Fruit fly (Drosophila melanogaster) whole organism, embryonic: ENCODE measurements around the gene Cp18.
A peak's percentile ranks its signal among the peaks of the same experiment; 100 is the strongest.

Source experiments
- ATbp ChIP-seq: fragments of 200-800 bp; sonication (Bioruptor generic); optimal IDR thresholded peaks from 2 replicates; lab custom pipeline; 2017; ENCODE audit warnings: missing biosample characterization, mild to moderate bottlenecking, missing genetic modification characterization, missing genetic modification reagents
- Ada2b ChIP-seq: fragments of 200-800 bp; sonication (Bioruptor generic); IDR thresholded peaks from 2 replicates; pipeline ENCODE4 v1.3.6; 2022; ENCODE audit warnings: missing biosample characterization, missing genetic modification characterization
- Atf3 ChIP-seq: fragments of 200-800 bp; sonication (Bioruptor generic); optimal IDR thresholded peaks from 3 replicates; lab custom pipeline; 2016; ENCODE audit warnings: missing biosample characterization, missing genetic modification characterization
- Bdp1 ChIP-seq: fragments of 200-800 bp; sonication (Bioruptor generic); optimal IDR thresholded peaks from 3 replicates; lab custom pipeline; 2016; ENCODE audit warnings: missing biosample characterization, missing genetic modification characterization
- Bgb ChIP-seq: fragments of 200-800 bp; sonication (Bioruptor generic); IDR thresholded peaks from 2 replicates; pipeline ENCODE4 v1.3.6; 2022; ENCODE audit warnings: missing biosample characterization, missing genetic modification characterization; ENCODE audit not compliant: partially characterized antibody
- CG10209 ChIP-seq: fragments of 200-800 bp; sonication (Bioruptor generic); optimal IDR thresholded peaks from 3 replicates; lab custom pipeline; 2017; ENCODE audit warnings: missing biosample characterization, mild to moderate bottlenecking, missing genetic modification characterization, missing genetic modification reagents
- CG10462 ChIP-seq: fragments of 200-800 bp; sonication (Bioruptor generic); optimal IDR thresholded peaks from 2 replicates; lab custom pipeline; 2016; ENCODE audit warnings: missing biosample characterization, missing genetic modification characterization
- CG10979 ChIP-seq: fragments of 200-800 bp; sonication (Bioruptor generic); optimal IDR thresholded peaks from 2 replicates; lab custom pipeline; 2018; ENCODE audit warnings: missing biosample characterization, mild to moderate bottlenecking, missing genetic modification characterization, moderate library complexity
- CG11456 ChIP-seq: fragments of 200-800 bp; sonication (Bioruptor generic); IDR thresholded peaks from 3 replicates; pipeline ENCODE4 v1.3.6; 2022; ENCODE audit warnings: missing biosample characterization, missing genetic modification characterization
- CG11560 ChIP-seq: fragments of 200-800 bp; sonication (Bioruptor generic); IDR thresholded peaks from 3 replicates; pipeline ENCODE4 v1.3.6; 2022; ENCODE audit warnings: missing biosample characterization, missing genetic modification characterization
- CG11723 ChIP-seq: fragments of 200-800 bp; sonication (Bioruptor generic); optimal IDR thresholded peaks from 2 replicates; lab custom pipeline; 2017; ENCODE audit warnings: missing biosample characterization, mild to moderate bottlenecking, missing genetic modification characterization
- CG12104 ChIP-seq: fragments of 200-800 bp; sonication (Bioruptor generic); optimal IDR thresholded peaks from 3 replicates; lab custom pipeline; 2016; ENCODE audit warnings: missing biosample characterization, missing genetic modification characterization
- CG12391 ChIP-seq: fragments of 200-800 bp; sonication (Bioruptor generic); optimal IDR thresholded peaks from 3 replicates; lab custom pipeline; 2018; ENCODE audit warnings: missing biosample characterization, mild to moderate bottlenecking, missing genetic modification characterization, moderate library complexity
- CG13123 ChIP-seq: fragments of 200-800 bp; sonication (Bioruptor generic); optimal IDR thresholded peaks from 2 replicates; lab custom pipeline; 2016; ENCODE audit warnings: missing biosample characterization, missing genetic modification characterization
- CG13296 ChIP-seq: fragments of 200-800 bp; sonication (Bioruptor generic); optimal IDR thresholded peaks from 3 replicates; lab custom pipeline; 2018; ENCODE audit warnings: missing biosample characterization, mild to moderate bottlenecking, missing genetic modification characterization
- CG13624 ChIP-seq: fragments of 200-800 bp; sonication (Bioruptor generic); optimal IDR thresholded peaks from 2 replicates; lab custom pipeline; 2016; ENCODE audit warnings: missing biosample characterization, missing genetic modification characterization
- CG13775 ChIP-seq: fragments of 200-800 bp; sonication (Bioruptor generic); optimal IDR thresholded peaks from 3 replicates; lab custom pipeline; 2017; ENCODE audit warnings: missing biosample characterization, mild to moderate bottlenecking, missing genetic modification characterization
- CG14860 ChIP-seq: fragments of 200-800 bp; sonication (Bioruptor generic); IDR thresholded peaks from 3 replicates; pipeline ENCODE4 v1.3.6; 2022; ENCODE audit warnings: missing biosample characterization, missing genetic modification characterization; ENCODE audit not compliant: partially characterized antibody
- CG15696 ChIP-seq: fragments of 200-800 bp; sonication (Bioruptor generic); optimal IDR thresholded peaks from 2 replicates; lab custom pipeline; 2019; ENCODE audit warnings: missing biosample characterization, mild to moderate bottlenecking, missing genetic modification characterization, moderate library complexity
- CG16815 ChIP-seq: fragments of 200-800 bp; sonication (Bioruptor generic); optimal IDR thresholded peaks from 3 replicates; lab custom pipeline; 2017; ENCODE audit warnings: missing biosample characterization, mild to moderate bottlenecking, missing genetic modification characterization
- CG18599 ChIP-seq: fragments of 200-800 bp; sonication (Bioruptor generic); optimal IDR thresholded peaks from 3 replicates; lab custom pipeline; 2017; ENCODE audit warnings: missing biosample characterization, missing genetic modification characterization, mild to moderate bottlenecking, moderate library complexity, missing genetic modification reagents
- CG18619 ChIP-seq: fragments of 200-800 bp; sonication (Bioruptor generic); optimal IDR thresholded peaks from 3 replicates; lab custom pipeline; 2017; ENCODE audit warnings: missing biosample characterization, mild to moderate bottlenecking, missing genetic modification characterization
- CG18764 ChIP-seq: fragments of 200-800 bp; sonication (Bioruptor generic); optimal IDR thresholded peaks from 3 replicates; lab custom pipeline; 2016; ENCODE audit warnings: missing biosample characterization, missing genetic modification characterization
- CG31441 ChIP-seq: fragments of 200-800 bp; sonication (Bioruptor generic); IDR thresholded peaks from 2 replicates; pipeline ENCODE4 v1.3.6; 2022; ENCODE audit warnings: missing biosample characterization, missing genetic modification characterization
- CG32767 ChIP-seq: fragments of 200-800 bp; sonication (Bioruptor generic); IDR thresholded peaks from 2 replicates; pipeline ENCODE4 v1.3.6; 2022; ENCODE audit warnings: missing biosample characterization, missing genetic modification characterization
- CG32772 ChIP-seq: fragments of 200-800 bp; sonication (Bioruptor generic); IDR thresholded peaks from 2 replicates; pipeline ENCODE4 v1.3.6; 2022; ENCODE audit warnings: missing biosample characterization, missing genetic modification characterization
- CG4282 ChIP-seq: fragments of 200-800 bp; sonication (Bioruptor generic); optimal IDR thresholded peaks from 2 replicates; lab custom pipeline; 2016; ENCODE audit warnings: missing biosample characterization, missing genetic modification characterization
- CG4820 ChIP-seq: fragments of 200-800 bp; sonication (Bioruptor generic); optimal IDR thresholded peaks from 3 replicates; lab custom pipeline; 2016; ENCODE audit warnings: missing biosample characterization, missing genetic modification characterization
- CG6689 ChIP-seq: fragments of 200-800 bp; sonication (Bioruptor generic); IDR thresholded peaks from 2 replicates; pipeline ENCODE4 v1.3.6; 2022; ENCODE audit warnings: missing biosample characterization, missing genetic modification characterization
- Dek ChIP-seq: fragments of 200-800 bp; sonication (Bioruptor generic); optimal IDR thresholded peaks from 3 replicates; lab custom pipeline; 2019; ENCODE audit warnings: missing biosample characterization, mild to moderate bottlenecking, missing genetic modification characterization, moderate library complexity
- Dref ChIP-seq: fragments of 200-800 bp; sonication (Bioruptor generic); IDR thresholded peaks from 2 replicates; pipeline ENCODE4 v1.3.6; 2022; ENCODE audit warnings: missing biosample characterization, missing genetic modification characterization
- Hand ChIP-seq: fragments of 200-800 bp; sonication (Bioruptor generic); optimal IDR thresholded peaks from 2 replicates; lab custom pipeline; 2017; ENCODE audit warnings: mild to moderate bottlenecking, missing biosample characterization, missing genetic modification reagents, missing genetic modification characterization
- Hr39 ChIP-seq: fragments of >200 bp; optimal IDR thresholded peaks from 2 replicates; lab custom pipeline; 2017
- Kr ChIP-seq: fragments of 200-800 bp; sonication (Bioruptor generic); optimal IDR thresholded peaks from 2 replicates; lab custom pipeline; 2017; ENCODE audit warnings: missing biosample characterization, mild to moderate bottlenecking, missing genetic modification characterization
- NC2β ChIP-seq: fragments of 200-800 bp; sonication (Bioruptor generic); optimal IDR thresholded peaks from 2 replicates; lab custom pipeline; 2016; ENCODE audit warnings: missing biosample characterization, missing genetic modification characterization
- Pdp1 ChIP-seq, 2 experiments: fragments of 200-800 bp; sonication (Bioruptor generic); optimal IDR thresholded peaks; 3 replicates each; lab custom pipeline; 2016; ENCODE audit warnings: missing biosample characterization in 2 of 2, missing genetic modification characterization in 2 of 2, mild to moderate bottlenecking in 1 of 2, moderate library complexity in 1 of 2
- TFAM ChIP-seq: fragments of 200-800 bp; sonication (Bioruptor generic); optimal IDR thresholded peaks from 2 replicates; lab custom pipeline; 2017; ENCODE audit warnings: missing biosample characterization, missing genetic modification characterization, inconsistent platforms
- Vsx1 ChIP-seq: fragments of 200-800 bp; sonication (Bioruptor generic); optimal IDR thresholded peaks from 2 replicates; lab custom pipeline; 2017; ENCODE audit warnings: missing biosample characterization, mild to moderate bottlenecking, missing genetic modification characterization, missing genetic modification reagents
- bcd ChIP-seq: fragments of 200-800 bp; sonication (Bioruptor generic); optimal IDR thresholded peaks from 2 replicates; lab custom pipeline; 2017; ENCODE audit warnings: missing biosample characterization, mild to moderate bottlenecking, missing genetic modification characterization
- dati ChIP-seq: fragments of 200-800 bp; sonication (Bioruptor generic); IDR thresholded peaks from 2 replicates; pipeline ENCODE4 v1.3.6; 2022; ENCODE audit warnings: missing biosample characterization, missing genetic modification characterization
- en ChIP-seq: fragments of 200-800 bp; sonication (Bioruptor generic); optimal IDR thresholded peaks from 2 replicates; lab custom pipeline; 2016; ENCODE audit warnings: missing biosample characterization, missing genetic modification characterization
- eyg ChIP-seq: fragments of 200-800 bp; sonication (Bioruptor generic); optimal IDR thresholded peaks from 3 replicates; lab custom pipeline; 2016; ENCODE audit warnings: missing biosample characterization, missing genetic modification characterization
- fu2 ChIP-seq: fragments of 200-800 bp; sonication (Bioruptor generic); optimal IDR thresholded peaks from 2 replicates; lab custom pipeline; 2016; ENCODE audit warnings: missing biosample characterization, missing genetic modification characterization
- prd ChIP-seq, 3 experiments: fragments of >200 bp in 2 of 3; fragments of 200-800 bp in 1 of 3; sonication (Bioruptor generic) in 1 of 3; optimal IDR thresholded peaks in 2 of 3; IDR thresholded peaks in 1 of 3; 2 replicates in 2 of 3; 3 replicates in 1 of 3; pipeline versions ENCODE4 v1.3.6 to Lab custom; 2017 to 2022; ENCODE audit warnings: missing biosample characterization in 1 of 3, missing genetic modification characterization in 1 of 3
- pum ChIP-seq: fragments of 200-800 bp; sonication (Bioruptor generic); optimal IDR thresholded peaks from 2 replicates; lab custom pipeline; 2016; ENCODE audit warnings: missing biosample characterization, missing genetic modification characterization
- sna ChIP-seq: fragments of 200-800 bp; sonication (Bioruptor generic); IDR thresholded peaks from 2 replicates; pipeline ENCODE4 v1.3.6; 2022; ENCODE audit warnings: missing biosample characterization, missing genetic modification characterization; ENCODE audit not compliant: partially characterized antibody
- stc ChIP-seq: fragments of 200-800 bp; sonication (Bioruptor generic); IDR thresholded peaks from 2 replicates; pipeline ENCODE4 v1.3.6; 2022; ENCODE audit warnings: missing biosample characterization, missing genetic modification characterization
- trh ChIP-seq: fragments of 200-800 bp; sonication (Bioruptor generic); optimal IDR thresholded peaks from 2 replicates; lab custom pipeline; 2016; ENCODE audit warnings: missing biosample characterization, missing genetic modification characterization
- twi ChIP-seq: fragments of 200-800 bp; optimal IDR thresholded peaks from 2 replicates; lab custom pipeline; 2019; ENCODE audit warnings: missing biosample characterization, mild to moderate bottlenecking, missing genetic modification characterization, moderate library complexity
- vfl ChIP-seq: fragments of 200-800 bp; sonication (Bioruptor generic); optimal IDR thresholded peaks from 2 replicates; lab custom pipeline; 2016; ENCODE audit warnings: missing biosample characterization, missing genetic modification characterization
- yki ChIP-seq: fragments of >200 bp; optimal IDR thresholded peaks from 3 replicates; lab custom pipeline; 2018

The Cp18 gene

DNA sequence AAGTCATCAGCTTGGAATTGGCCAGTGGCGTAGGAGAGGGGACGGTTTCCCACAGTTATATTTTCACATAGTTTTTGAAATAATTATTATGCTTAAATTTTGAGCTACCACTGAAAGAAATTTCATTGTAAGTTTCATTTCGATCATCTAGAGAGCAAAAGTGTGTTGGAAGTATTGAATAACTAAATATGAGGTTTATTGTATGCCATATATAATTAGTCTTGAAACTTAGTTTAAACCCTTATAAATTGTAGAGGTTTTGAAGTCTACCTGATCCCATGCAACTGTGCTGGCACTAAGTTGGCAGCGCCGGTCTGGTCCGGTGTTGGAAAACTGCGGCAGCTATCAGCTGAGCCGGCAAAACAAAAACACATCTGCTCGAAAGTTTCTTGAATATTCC, 5.4 kb upstream of the Cp18 start, which contains the start of the genes CG32022 and CG6511 (continued):
- TF ChIP-seq vfl (GFP tag; lab: Kevin White, UChicago) (peak; percentile 97), TFAM (GFP tag; lab: Kevin White, UChicago) (peak; percentile 31), bcd (GFP tag; lab: Kevin White, UChicago) (peak; percentile 98), twi (tag; lab: Kevin White, UChicago) (peak; percentile 96), Ada2b (peak; percentile 94), dati (no peak; the same call in 1 of the 2 replicates), CG12391 (tag; lab: Kevin White, UChicago) (peak; percentile 97), CG16815 (GFP tag; lab: Kevin White, UChicago) (peak; percentile 99), Vsx1 (GFP tag; lab: Kevin White, UChicago) (no peak), CG10462 (GFP tag; lab: Kevin White, UChicago) (peak; percentile 95), Kr (GFP tag; lab: Kevin White, UChicago) (no peak), fu2 (GFP tag; lab: Kevin White, UChicago) (peak; percentile 98), CG18619 (GFP tag; lab: Kevin White, UChicago) (peak; percentile 97), CG4820 (peak; percentile 97), CG13624 (peak; percentile 98), pum (GFP tag; lab: Kevin White, UChicago) (peak; percentile 98), Dek (tag; lab: Kevin White, UChicago) (peak; percentile 96), CG13296 (peak; percentile 96), sna (no peak), stc (GFP tag; lab: Robert Waterston, UW) (peak; percentile 90), Pdp1 (GFP tag; optimal IDR thresholded peaks at IDR 0.05; lab: Kevin White, UChicago) (peak; percentile 95 to 98), Atf3 (GFP tag; lab: Kevin White, UChicago) (peak; percentile 98), CG32772 (GFP tag; lab: Robert Waterston, UW) (peak; percentile 94), Bgb (no peak), CG32767 (GFP tag; lab: Robert Waterston, UW) (peak; percentile 89), CG15696 (peak; percentile 98), CG4282 (GFP tag; lab: Kevin White, UChicago) (peak; percentile 93), yki (no peak), CG13775 (GFP tag; lab: Kevin White, UChicago) (peak; percentile 98), Hr39 (lab: Kevin White, UChicago) (peak; percentile 55), prd (optimal IDR thresholded peaks at IDR 0.05; lab: Kevin White, UChicago) (no peak), prd (GFP tag; IDR thresholded peaks at IDR 0.05; lab: Robert Waterston, UW) (peak; percentile 98), trh (GFP tag; lab: Kevin White, UChicago) (peak; percentile 95), CG10979 (peak; percentile 95), NC2β (GFP tag; lab: Kevin White, UChicago) (peak; percentile 95), CG11560 (tag; lab: Robert Waterston, UW) (peak; percentile 91), CG11723 (peak; percentile 95), ATbp (GFP tag; lab: Kevin White, UChicago) (peak; percentile 91), Bdp1 (GFP tag; lab: Kevin White, UChicago) (peak; percentile 91), CG31441 (GFP tag; lab: Robert Waterston, UW) (peak; percentile 94), CG18764 (GFP tag; lab: Kevin White, UChicago) (peak; percentile 96), CG6689 (GFP tag; lab: Robert Waterston, UW) (peak; percentile 96), CG12104 (GFP tag; lab: Kevin White, UChicago) (peak; percentile 95), en (GFP tag; lab: Kevin White, UChicago) (peak; percentile 91), CG13123 (peak; percentile 94), CG10209 (GFP tag; lab: Kevin White, UChicago) (peak; percentile 97), Hand (GFP tag; lab: Kevin White, UChicago) (peak; percentile 91), CG18599 (GFP tag; lab: Kevin White, UChicago) (peak; percentile 97), Dref (GFP tag; lab: Robert Waterston, UW) (peak; percentile 41), eyg (peak; percentile 95), CG14860 (GFP tag; lab: Robert Waterston, UW) (no peak), CG11456 (peak; percentile 95)
